Worm (Caenorhabditis elegans): ENCODE results near the gene nucb-1.
A peak's percentile ranks its signal among the peaks of the same experiment; 100 is the strongest.

Gene nucb-1

ce11 chrX:10162476-10162875, 35.0 kb upstream of the nucb-1 start:
- TF ChIP-seq sox-4 (tag; optimal IDR thresholded peaks at IDR 0.05) (no peak), lim-6 (tag; optimal IDR thresholded peaks at IDR 0.05) (no peak), ref-2 (tag; optimal IDR thresholded peaks at IDR 0.05) (no peak), ceh-18 (tag; optimal IDR thresholded peaks at IDR 0.05) (no peak), Y22D7AL.16 (tag; optimal IDR thresholded peaks at IDR 0.05) (no peak), hlh-13 (GFP tag; optimal IDR thresholded peaks at IDR 0.05) (no peak), ceh-14 (tag; optimal IDR thresholded peaks at IDR 0.05) (no peak), zip-5 (tag; optimal IDR thresholded peaks at IDR 0.05) (no peak), fkh-10 (GFP tag; optimal IDR thresholded peaks at IDR 0.05) (no peak), pha-4 (tag; optimal IDR thresholded peaks at IDR 0.05) (no peak), ceh-2 (tag; optimal IDR thresholded peaks at IDR 0.05) (no peak)

- no peak for TF ChIP-seq hlh-30 (tag; optimal IDR thresholded peaks at IDR 0.05; ENCODE audit: insufficient read depth)
- TF ChIP-seq unc-42 (tag; optimal IDR thresholded peaks at IDR 0.05), result peak; percentile 22
Observed at ce11 chrX:10163212-10163611, 34.3 kb upstream of the nucb-1 start.

- no peak for TF ChIP-seq ceh-22 (tag; optimal IDR thresholded peaks at IDR 0.05)
- no peak for TF ChIP-seq C08G9.2 (tag; optimal IDR thresholded peaks at IDR 0.05)
- no peak for TF ChIP-seq zip-5 (tag; optimal IDR thresholded peaks at IDR 0.05)
- TF ChIP-seq Y22D7AL.16 (tag; optimal IDR thresholded peaks at IDR 0.05), result no peak
- TF ChIP-seq nhr-232 (tag; optimal IDR thresholded peaks at IDR 0.05), result no peak
- TF ChIP-seq lin-11 (tag; optimal IDR thresholded peaks at IDR 0.05), result no peak
- TF ChIP-seq rnt-1 (tag; optimal IDR thresholded peaks at IDR 0.05), result no peak
- no peak for TF ChIP-seq F13H6.1 (tag; optimal IDR thresholded peaks at IDR 0.05)
- TF ChIP-seq fkh-10 (GFP tag; optimal IDR thresholded peaks at IDR 0.05), result no peak
- TF ChIP-seq sox-2 (GFP tag; IDR thresholded peaks at IDR 0.05), result no peak
- no peak for TF ChIP-seq npax-4 (tag; optimal IDR thresholded peaks at IDR 0.05)
- TF ChIP-seq ref-2 (tag; optimal IDR thresholded peaks at IDR 0.05), result no peak
- TF ChIP-seq fkh-6 (tag; optimal IDR thresholded peaks at IDR 0.05), result no peak
- no peak for TF ChIP-seq tbx-2 (tag; optimal IDR thresholded peaks at IDR 0.05)
- TF ChIP-seq pha-2 (tag; optimal IDR thresholded peaks at IDR 0.05), result no peak
- no peak for TF ChIP-seq ceh-34 (tag; optimal IDR thresholded peaks at IDR 0.05)
- no peak for TF ChIP-seq elt-4 (tag; optimal IDR thresholded peaks at IDR 0.05)
- no peak for TF ChIP-seq pqm-1 (tag; optimal IDR thresholded peaks at IDR 0.05)
Observed at ce11 chrX:10167005-10167404, 30.5 kb upstream of the nucb-1 start, which contains the start of gene rnp-9. Gene rnp-9, plus strand, starts transcription at chrX:10167305.

ce11 chrX:10168534-10168933, 29.0 kb upstream of the nucb-1 start:
- TF ChIP-seq elt-2 (tag; optimal IDR thresholded peaks at IDR 0.05) (no peak), ama-1 (optimal IDR thresholded peaks at IDR 0.05) (no peak), ceh-48 (tag; optimal IDR thresholded peaks at IDR 0.05) (no peak), unc-86 (tag; optimal IDR thresholded peaks at IDR 0.05) (no peak), tbx-2 (tag; optimal IDR thresholded peaks at IDR 0.05) (no peak), ztf-16 (tag; optimal IDR thresholded peaks at IDR 0.05) (no peak), K09A11.1 (tag; optimal IDR thresholded peaks at IDR 0.05; ENCODE audit: insufficient read depth) (no peak), unc-3 (GFP tag; conservative IDR thresholded peaks at IDR 0.05) (no peak), unc-3 (tag; optimal IDR thresholded peaks at IDR 0.05) (no peak), pha-4 (tag; optimal IDR thresholded peaks at IDR 0.05) (no peak), elt-4 (tag; optimal IDR thresholded peaks at IDR 0.05) (no peak), ceh-19 (GFP tag; optimal IDR thresholded peaks at IDR 0.05) (no peak), nfya-1 (tag; optimal IDR thresholded peaks at IDR 0.05) (no peak), hlh-8 (tag; optimal IDR thresholded peaks at IDR 0.05) (no peak), ceh-31 (tag; optimal IDR thresholded peaks at IDR 0.05) (no peak), sdc-2 (tag; optimal IDR thresholded peaks at IDR 0.05) (no peak), ttx-3 (tag; optimal IDR thresholded peaks at IDR 0.05) (no peak), sox-2 (GFP tag; IDR thresholded peaks at IDR 0.05) (no peak), unc-42 (tag; optimal IDR thresholded peaks at IDR 0.05) (no peak)

Data from whole organism, late embryonic.